Fruit fly (Drosophila melanogaster): ENCODE data around the gene ATP7.

DNA sequence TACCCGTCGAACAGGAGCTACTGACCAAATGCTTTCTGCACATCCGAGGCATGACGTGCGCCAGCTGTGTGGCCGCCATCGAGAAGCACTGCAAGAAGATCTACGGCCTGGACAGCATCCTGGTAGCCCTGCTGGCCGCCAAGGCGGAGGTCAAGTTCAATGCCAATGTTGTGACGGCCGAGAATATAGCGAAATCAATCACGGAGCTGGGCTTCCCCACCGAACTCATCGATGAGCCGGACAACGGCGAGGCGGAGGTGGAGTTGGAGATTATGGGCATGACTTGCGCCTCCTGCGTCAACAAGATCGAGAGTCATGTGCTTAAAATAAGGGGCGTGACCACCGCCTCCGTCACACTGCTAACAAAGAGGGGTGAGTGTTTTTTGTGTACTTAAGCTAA lies 1.1 kb downstream of the ATP7 start:
- TF ChIP-seq pan (optimal IDR thresholded peaks at IDR 0.05) (no peak), CG8478 (optimal IDR thresholded peaks at IDR 0.05) (no peak), psq (optimal IDR thresholded peaks at IDR 0.05) (no peak), Dll (optimal IDR thresholded peaks at IDR 0.05) (no peak)
